Worm (Caenorhabditis elegans) whole organism, L4 larva: ENCODE results near the gene C06E4.8.

Source experiments
- F26F4.8 ChIP-seq: fragments of 200-800 bp; sonication (Bioruptor generic); conservative IDR thresholded peaks from 2 replicates; pipeline ENCODE4 v1.3.6; 2022; ENCODE audit warnings: missing genetic modification characterization, missing compliant biosample characterization
- F44E2.7 ChIP-seq: fragments of 200-800 bp; sonication (Bioruptor generic); IDR thresholded peaks from 2 replicates; pipeline ENCODE4 v2.1.2; 2022; ENCODE audit warnings: missing genetic modification characterization, missing compliant biosample characterization
- Y105C5A.15 ChIP-seq: fragments of 200-800 bp; sonication (Bioruptor generic); IDR thresholded peaks from 2 replicates; pipeline ENCODE4 v1.3.6; 2022; ENCODE audit warnings: missing genetic modification characterization, missing compliant biosample characterization
- ZK546.5 ChIP-seq, 2 experiments: sonication (generic microtip); optimal IDR thresholded peaks; 2 replicates each; lab custom pipeline; 2017; ENCODE audit warnings: missing biosample characterization in 2 of 2, missing genetic modification characterization in 2 of 2
- aha-1 ChIP-seq: fragments of 150-350 bp; peaks from one replicate; lab custom pipeline; 2014; ENCODE audit warnings: missing biosample characterization, missing genetic modification characterization
- arid-1 ChIP-seq: fragments of 200-800 bp; sonication (Bioruptor generic); conservative IDR thresholded peaks from 2 replicates; pipeline ENCODE4 v1.3.6; 2022; ENCODE audit warnings: missing genetic modification reagents, missing genetic modification characterization, missing compliant biosample characterization
- ceh-20 ChIP-seq: fragments of 200-800 bp; sonication (Bioruptor generic); IDR thresholded peaks from 2 replicates; pipeline ENCODE4 v1.3.6; 2022; ENCODE audit warnings: missing genetic modification reagents, missing genetic modification characterization, missing compliant biosample characterization
- ceh-62 ChIP-seq: sonication (generic microtip); optimal IDR thresholded peaks from 2 replicates; lab custom pipeline; 2017; ENCODE audit warnings: missing biosample characterization, missing genetic modification characterization
- ces-1 ChIP-seq: fragments of 150-350 bp; sonication (generic microtip); optimal IDR thresholded peaks from 4 replicates; lab custom pipeline; 2014; ENCODE audit warnings: missing biosample characterization, missing genetic modification reagents, missing genetic modification characterization
- daf-12 ChIP-seq: fragments of 150-350 bp; optimal IDR thresholded peaks from 2 replicates; lab custom pipeline; 2014; ENCODE audit warnings: missing biosample characterization, missing genetic modification reagents, missing genetic modification characterization
- daf-16 ChIP-seq, 3 experiments: sonication (generic microtip); optimal IDR thresholded peaks; 2 replicates each; lab custom pipeline; 2016 to 2017; ENCODE audit warnings: missing genetic modification characterization in 3 of 3, missing genetic modification reagents in 3 of 3, mild to moderate bottlenecking in 2 of 3, missing compliant biosample characterization in 2 of 3, missing biosample characterization in 1 of 3, moderate library complexity in 1 of 3
- daf-19 ChIP-seq: fragments of 200-800 bp; sonication (Bioruptor generic); conservative IDR thresholded peaks from 2 replicates; pipeline ENCODE4 v1.3.6; 2022; ENCODE audit warnings: missing genetic modification characterization, missing compliant biosample characterization
- daf-8 ChIP-seq: fragments of 200-800 bp; sonication (Bioruptor generic); IDR thresholded peaks from 2 replicates; pipeline ENCODE4 v1.3.6; 2022; ENCODE audit warnings: missing genetic modification characterization, missing compliant biosample characterization
- egl-43 ChIP-seq: fragments of 200-800 bp; sonication (Bioruptor generic); IDR thresholded peaks from 2 replicates; pipeline ENCODE4 v1.3.6; 2022; ENCODE audit warnings: missing genetic modification reagents, missing genetic modification characterization, missing compliant biosample characterization
- fos-1 ChIP-seq: fragments of 150-350 bp; optimal IDR thresholded peaks from 2 replicates; lab custom pipeline; 2014; ENCODE audit warnings: missing biosample characterization, missing genetic modification characterization
- gei-8 ChIP-seq: fragments of 200-800 bp; sonication (Bioruptor generic); optimal IDR thresholded peaks from 2 replicates; lab custom pipeline; 2018; ENCODE audit warnings: mild to moderate bottlenecking, missing genetic modification characterization, missing compliant biosample characterization
- hlh-11 ChIP-seq: fragments of 200-800 bp; sonication (Bioruptor generic); optimal IDR thresholded peaks from 2 replicates; lab custom pipeline; 2018; ENCODE audit warnings: mild to moderate bottlenecking, missing genetic modification characterization, missing compliant biosample characterization
- hlh-30 ChIP-seq: sonication (generic microtip); optimal IDR thresholded peaks from 2 replicates; lab custom pipeline; 2017; ENCODE audit warnings: antibody characterized with exemption, mild to moderate bottlenecking, missing genetic modification characterization, missing compliant biosample characterization; ENCODE audit not compliant: insufficient read depth
- jun-1 ChIP-seq: fragments of 150-350 bp; optimal IDR thresholded peaks from 2 replicates; lab custom pipeline; 2014; ENCODE audit warnings: missing biosample characterization, missing genetic modification reagents, missing genetic modification characterization
- lin-1 ChIP-seq: fragments of 200-800 bp; sonication (Bioruptor generic); IDR thresholded peaks from 2 replicates; pipeline ENCODE4 v1.3.6; 2022; ENCODE audit warnings: missing genetic modification reagents, missing genetic modification characterization, missing compliant biosample characterization
- lin-13 ChIP-seq: fragments of 150-350 bp; optimal IDR thresholded peaks from 2 replicates; lab custom pipeline; 2014; ENCODE audit warnings: missing biosample characterization, missing genetic modification reagents, missing genetic modification characterization
- lin-15B ChIP-seq: fragments of 150-350 bp; sonication (generic microtip); optimal IDR thresholded peaks from 3 replicates; lab custom pipeline; 2014; ENCODE audit warnings: missing biosample characterization, missing genetic modification characterization
- lin-29 ChIP-seq: fragments of 200-800 bp; sonication (Bioruptor generic); IDR thresholded peaks from 2 replicates; pipeline ENCODE4 v1.3.6; 2022; ENCODE audit warnings: missing genetic modification reagents, missing genetic modification characterization, missing compliant biosample characterization
- lin-38 ChIP-seq: fragments of 200-800 bp; sonication (Bioruptor generic); IDR thresholded peaks from 2 replicates; pipeline ENCODE4 v1.3.6; 2022; ENCODE audit warnings: missing genetic modification reagents, missing genetic modification characterization, missing compliant biosample characterization
- mdl-1 ChIP-seq, 2 experiments: fragments of 150-350 bp in 1 of 2; sonication (generic microtip) in 1 of 2; optimal IDR thresholded peaks; 2 replicates each; lab custom pipeline; 2014 to 2017; ENCODE audit warnings: missing biosample characterization in 2 of 2, missing genetic modification characterization in 2 of 2
- mes-2 ChIP-seq: sonication (generic microtip); optimal IDR thresholded peaks from 2 replicates; lab custom pipeline; 2016; ENCODE audit warnings: missing genotype, mild to moderate bottlenecking, missing genetic modification characterization, missing compliant biosample characterization; ENCODE audit not compliant: poor library complexity, severe bottlenecking
- mxl-2 ChIP-seq: fragments of 200-800 bp; sonication (Bioruptor generic); conservative IDR thresholded peaks from 2 replicates; pipeline ENCODE4 v1.3.6; 2022; ENCODE audit warnings: missing genetic modification reagents, missing genetic modification characterization, missing compliant biosample characterization
- nhr-10 ChIP-seq: fragments of 150-350 bp; optimal IDR thresholded peaks from 2 replicates; lab custom pipeline; 2014; ENCODE audit warnings: missing biosample characterization, missing genetic modification characterization
- nhr-102 ChIP-seq: sonication (generic microtip); optimal IDR thresholded peaks from 2 replicates; lab custom pipeline; 2016; ENCODE audit warnings: mild to moderate bottlenecking, missing genetic modification characterization, moderate library complexity, missing compliant biosample characterization
- nhr-11 ChIP-seq: fragments of 150-350 bp; optimal IDR thresholded peaks from 2 replicates; lab custom pipeline; 2014; ENCODE audit warnings: missing biosample characterization, missing genetic modification characterization
- nhr-111 ChIP-seq: fragments of 200-800 bp; sonication (Bioruptor generic); optimal IDR thresholded peaks from 2 replicates; lab custom pipeline; 2018; ENCODE audit warnings: mild to moderate bottlenecking, missing genetic modification characterization, missing compliant biosample characterization
- nhr-28 ChIP-seq: fragments of 150-350 bp; optimal IDR thresholded peaks from 2 replicates; lab custom pipeline; 2014; ENCODE audit warnings: missing biosample characterization, missing genetic modification characterization
- php-3 ChIP-seq: fragments of 200-800 bp; sonication (Bioruptor generic); IDR thresholded peaks from 2 replicates; pipeline ENCODE4 v1.3.6; 2022; ENCODE audit warnings: missing genetic modification reagents, missing genetic modification characterization, missing compliant biosample characterization
- rbr-2 ChIP-seq: sonication (generic microtip); optimal IDR thresholded peaks from 2 replicates; lab custom pipeline; 2016; ENCODE audit warnings: missing genotype, missing genetic modification characterization, missing compliant biosample characterization
- set-16 ChIP-seq: fragments of 200-800 bp; sonication (Bioruptor generic); IDR thresholded peaks from 2 replicates; pipeline ENCODE4 v1.3.6; 2022; ENCODE audit warnings: missing genetic modification reagents, missing genetic modification characterization, missing compliant biosample characterization
- spr-3 ChIP-seq: fragments of 200-800 bp; sonication (Bioruptor generic); optimal IDR thresholded peaks from 2 replicates; lab custom pipeline; 2018; ENCODE audit warnings: mild to moderate bottlenecking, missing genetic modification characterization, missing compliant biosample characterization
- tag-97 ChIP-seq: fragments of 200-800 bp; sonication (Bioruptor generic); IDR thresholded peaks from 2 replicates; pipeline ENCODE4 v1.3.6; 2022; ENCODE audit warnings: missing genetic modification characterization, missing compliant biosample characterization
- tra-1 ChIP-seq: fragments of 200-800 bp; sonication (Bioruptor generic); IDR thresholded peaks from 2 replicates; pipeline ENCODE4 v1.3.6; 2022; ENCODE audit warnings: missing genetic modification reagents, missing genetic modification characterization, missing compliant biosample characterization
- unc-62 ChIP-seq, 3 experiments: fragments of 150-350 bp in 1 of 3; sonication (generic microtip); optimal IDR thresholded peaks in 2 of 3; peaks in 1 of 3; 1 replicate in 1 of 3; 2 replicates in 2 of 3; lab custom pipeline; 2014 to 2017; ENCODE audit warnings: missing biosample characterization in 3 of 3, missing genetic modification characterization in 3 of 3, missing genetic modification reagents in 3 of 3, missing genotype in 1 of 3
- zfp-2 ChIP-seq: sonication (generic microtip); optimal IDR thresholded peaks from 2 replicates; lab custom pipeline; 2016; ENCODE audit warnings: mild to moderate bottlenecking, missing genetic modification characterization, missing compliant biosample characterization
- zip-2 ChIP-seq: fragments of 150-350 bp; optimal IDR thresholded peaks from 2 replicates; lab custom pipeline; 2014; ENCODE audit warnings: missing biosample characterization, missing genetic modification characterization
- ztf-11 ChIP-seq: fragments of 150-350 bp; optimal IDR thresholded peaks from 2 replicates; lab custom pipeline; 2014; ENCODE audit warnings: missing biosample characterization, missing genetic modification characterization
- ztf-7 ChIP-seq: fragments of 150-350 bp; optimal IDR thresholded peaks from 2 replicates; lab custom pipeline; 2014; ENCODE audit warnings: missing biosample characterization, missing genetic modification characterization

Gene C06E4.8

DNA sequence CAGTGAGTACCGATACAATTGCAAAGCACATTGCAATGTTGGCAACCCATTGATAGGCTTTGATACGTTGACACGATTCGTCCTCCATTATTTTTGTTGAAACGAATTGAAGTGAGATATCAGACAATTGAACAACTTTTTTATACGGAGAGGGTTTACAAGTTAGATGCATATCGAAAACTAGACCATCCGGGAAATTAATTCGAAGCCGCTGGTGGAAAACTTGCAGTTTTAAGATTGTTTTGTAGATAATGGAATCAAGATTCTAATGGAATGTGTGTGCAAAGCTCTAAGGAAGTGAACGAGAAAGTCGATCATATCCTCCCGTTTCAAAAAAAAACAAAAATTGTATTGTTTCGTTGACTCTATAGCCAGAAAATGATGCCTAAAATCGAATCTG, 39.1 kb downstream of the C06E4.8 start, which contains the start of gene col-114:
Gene col-114, minus strand, starts transcription at position 101 of the 400 bp plus-strand sequence.
- TF ChIP-seq lin-15B (tag; lab: Kevin White, UChicago) (no peak), mdl-1 (tag; optimal IDR thresholded peaks at IDR 0.05; lab: Kevin White, UChicago) (no peak), tra-1 (GFP tag; lab: Robert Waterston, UW) (no peak), unc-62 (GFP tag; optimal IDR thresholded peaks at IDR 0.05 in 1 of 2; lab: Kevin White, UChicago) (no peak), unc-62 (tag; optimal IDR thresholded peaks at IDR 0.05; lab: Kevin White, UChicago) (no peak), arid-1 (GFP tag; lab: Robert Waterston, UW) (no peak), ceh-20 (GFP tag; lab: Robert Waterston, UW) (no peak), tag-97 (GFP tag; lab: Robert Waterston, UW) (no peak), hlh-30 (tag; lab: Kevin White, UChicago) (no peak), nhr-111 (GFP tag; lab: Kevin White, UChicago) (no peak), mes-2 (tag; lab: Kevin White, UChicago) (no peak), fos-1 (tag; lab: Kevin White, UChicago) (no peak), ztf-7 (no peak), mxl-2 (GFP tag; lab: Robert Waterston, UW) (no peak), ZK546.5 (tag; optimal IDR thresholded peaks at IDR 0.05; lab: Kevin White, UChicago) (no peak), nhr-10 (tag; lab: Kevin White, UChicago) (no peak), ces-1 (GFP tag; lab: Kevin White, UChicago) (no peak), F44E2.7 (GFP tag; lab: Robert Waterston, UW) (no peak), F26F4.8 (no peak), Y105C5A.15 (GFP tag; lab: Robert Waterston, UW) (no peak)

ce11 chrIV:7245592-7245991, 40.1 kb downstream of the C06E4.8 start:
- TF ChIP-seq set-16 (GFP tag; lab: Robert Waterston, UW): peak; percentile 85
- TF ChIP-seq ceh-62: no peak
- no peak for TF ChIP-seq nhr-102 (tag; lab: Kevin White, UChicago)
- no peak for TF ChIP-seq nhr-10 (tag; lab: Kevin White, UChicago)
- TF ChIP-seq egl-43 (GFP tag; lab: Robert Waterston, UW): 0 out of 2 replicates have a peak, but pooled peaks have one; percentile 18
- peak; percentile 41 for TF ChIP-seq aha-1
- TF ChIP-seq php-3: no peak
- TF ChIP-seq daf-12 (tag; lab: Kevin White, UChicago): no peak

ce11 chrIV:7243913-7244312, 41.8 kb downstream of the C06E4.8 start, which contains the start of gene afmd-1:
TSS of gene afmd-1 (plus strand) at chrIV:7244228.
- TF ChIP-seq aha-1 (peak; percentile 4), daf-16 (GFP tag; optimal IDR thresholded peaks at IDR 0.05; lab: Kevin White, UChicago) (no peak), daf-16 (tag; optimal IDR thresholded peaks at IDR 0.05; lab: Kevin White, UChicago) (peak; percentile 54), spr-3 (GFP tag; lab: Kevin White, UChicago) (no peak)
- TF ChIP-seq, all 104 proteins: peak for 2

ce11 chrIV:7242220-7242789, 43.4 kb downstream of the C06E4.8 start, which contains the start of gene gstk-2:
TSS of gene gstk-2 (minus strand) at chrIV:7242270.
- TF ChIP-seq nhr-28 (peak; percentile 4), hlh-11 (peak; percentile 10), hlh-30 (tag; lab: Kevin White, UChicago) (peak; percentile 40), daf-16 (GFP tag; optimal IDR thresholded peaks at IDR 0.05; lab: Kevin White, UChicago) (peak in 1 of 2 experiments; percentile 74), daf-16 (tag; optimal IDR thresholded peaks at IDR 0.05; lab: Kevin White, UChicago) (peak; percentile 26), mdl-1 (tag; optimal IDR thresholded peaks at IDR 0.05; lab: Kevin White, UChicago) (peak in 1 of 2 experiments; percentile 11), nhr-11 (no peak)
- TF ChIP-seq, all 104 proteins: peak for 5

DNA sequence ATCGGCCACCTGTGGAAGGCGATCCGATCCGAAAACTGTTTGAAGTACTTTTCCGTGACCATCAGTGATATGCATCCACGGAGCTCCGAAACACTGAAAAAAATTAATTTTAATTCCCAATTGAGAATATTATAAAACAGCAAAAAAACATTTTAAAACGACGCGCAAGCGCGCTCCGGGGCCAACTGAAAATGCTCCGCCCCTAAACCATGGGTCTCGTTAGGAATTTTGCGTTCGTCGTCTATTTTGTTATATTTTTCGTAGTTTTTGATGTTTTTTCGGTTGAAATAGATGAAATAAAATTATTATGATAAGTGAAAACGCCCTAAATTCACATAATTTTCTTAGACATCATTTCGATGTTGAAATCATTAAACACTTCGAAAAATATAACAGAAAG, 45.1 kb downstream of the C06E4.8 start:
- TF ChIP-seq zip-2 (tag; lab: Kevin White, UChicago) (no peak), zfp-2 (no peak), daf-8 (no peak), ztf-11 (tag; lab: Kevin White, UChicago) (no peak), daf-19 (GFP tag; lab: Robert Waterston, UW) (no peak), gei-8 (GFP tag; lab: Kevin White, UChicago) (no peak), rbr-2 (tag; lab: Kevin White, UChicago) (peak; percentile 23), lin-1 (GFP tag; lab: Robert Waterston, UW) (0 out of 2 replicates have a peak, but pooled peaks have one; percentile 17), lin-13 (GFP tag; lab: Kevin White, UChicago) (no peak), lin-29 (GFP tag; lab: Robert Waterston, UW) (no peak), jun-1 (tag; lab: Kevin White, UChicago) (peak; percentile 24), lin-38 (peak; percentile 54)
